Fruit fly (Drosophila melanogaster): ENCODE measurements around the gene Osi18.

The Osi18 gene

DNA sequence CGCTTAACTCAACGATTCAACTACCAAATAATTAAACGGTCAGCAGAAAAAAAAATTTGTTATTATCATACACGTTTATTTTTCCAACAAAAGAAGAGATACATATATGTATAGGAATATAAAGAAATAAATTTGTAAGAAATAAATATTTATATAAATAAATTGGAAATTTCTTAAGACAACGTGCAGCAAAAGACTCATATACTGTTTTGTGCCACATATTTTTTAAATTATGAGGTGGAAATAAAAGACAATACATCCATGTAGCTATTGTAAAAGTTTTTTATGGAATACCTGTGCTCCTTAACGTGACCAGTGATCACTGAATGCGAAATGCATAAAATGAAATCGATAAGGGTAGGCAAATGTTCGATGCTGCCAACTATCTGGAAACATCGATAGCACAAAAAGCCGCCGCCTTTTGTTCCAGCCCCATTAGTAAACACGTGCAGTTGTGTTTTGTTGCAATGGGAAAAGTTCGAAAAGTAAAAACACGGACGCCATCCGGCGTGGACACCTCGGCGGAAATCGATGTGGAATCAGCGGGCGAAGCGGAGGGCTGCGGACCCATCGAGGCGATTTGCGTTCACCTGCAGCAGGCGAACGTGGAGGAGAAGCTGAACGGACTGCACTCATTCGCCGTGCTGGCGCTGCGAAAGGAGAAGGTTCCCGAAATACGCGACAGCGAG, 38.6 kb downstream of the Osi18 start, which contains the start of gene CG10286:
Gene CG10286 (plus strand): TSS at position 416 of the 689 bp plus-strand sequence.
- no peak for TF ChIP-seq noc (tag; optimal IDR thresholded peaks at IDR 0.05)

DNA sequence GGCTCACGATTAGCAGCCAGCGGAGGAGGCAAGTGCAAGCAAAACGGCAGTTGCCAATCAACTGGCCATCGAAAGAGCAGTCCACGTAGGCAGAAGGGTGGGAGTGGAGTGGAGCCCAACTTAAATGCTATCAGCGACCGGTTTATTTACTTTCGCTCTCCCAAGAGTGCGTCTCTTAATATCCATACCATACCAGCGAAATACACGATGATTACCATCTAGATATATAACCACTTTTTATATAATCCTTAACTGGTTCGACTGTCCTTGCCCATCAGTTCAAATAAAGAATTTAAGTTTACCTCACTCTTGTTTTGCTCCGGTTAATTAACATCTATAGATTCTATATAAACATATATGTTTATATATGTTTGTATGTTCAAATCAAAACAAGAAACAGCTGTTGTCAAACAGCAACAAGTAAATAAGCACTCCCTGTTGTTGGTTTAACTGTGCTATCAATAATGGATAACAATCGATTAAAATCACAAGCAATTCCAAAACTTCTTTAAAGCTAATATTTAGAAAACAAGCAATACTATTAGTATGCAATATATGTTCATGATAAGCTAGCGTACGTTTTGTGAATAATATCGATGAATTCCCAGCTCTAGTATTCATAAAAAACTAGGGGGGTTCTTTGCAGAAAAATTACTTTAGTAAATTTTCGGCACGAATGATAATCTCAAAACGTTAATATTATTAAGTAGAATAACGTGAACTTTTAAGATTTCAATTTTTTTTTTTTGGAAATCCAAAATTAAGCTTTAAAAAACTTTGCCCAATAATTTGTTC, 43.7 kb downstream of the Osi18 start:
- peak; percentile 21 for TF ChIP-seq noc (tag; optimal IDR thresholded peaks at IDR 0.05)

DNA sequence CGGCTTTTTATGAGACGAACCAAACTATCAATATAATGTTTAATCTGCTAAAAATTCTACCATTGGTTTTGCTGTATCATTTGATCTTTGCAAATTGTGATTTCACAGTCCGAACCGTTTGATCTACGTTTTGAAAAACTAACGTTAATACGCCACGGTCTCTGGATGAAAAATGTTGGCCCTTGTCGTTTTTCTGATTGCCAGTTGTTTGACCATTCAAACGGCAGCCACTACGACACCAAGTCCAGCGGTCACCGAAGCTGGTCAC, 44.2 kb downstream of the Osi18 start, which contains the start of gene CG42564:
Gene CG42564 (plus strand): TSS at position 169 of the 268 bp plus-strand sequence.
- no peak for TF ChIP-seq noc (tag; optimal IDR thresholded peaks at IDR 0.05)

DNA sequence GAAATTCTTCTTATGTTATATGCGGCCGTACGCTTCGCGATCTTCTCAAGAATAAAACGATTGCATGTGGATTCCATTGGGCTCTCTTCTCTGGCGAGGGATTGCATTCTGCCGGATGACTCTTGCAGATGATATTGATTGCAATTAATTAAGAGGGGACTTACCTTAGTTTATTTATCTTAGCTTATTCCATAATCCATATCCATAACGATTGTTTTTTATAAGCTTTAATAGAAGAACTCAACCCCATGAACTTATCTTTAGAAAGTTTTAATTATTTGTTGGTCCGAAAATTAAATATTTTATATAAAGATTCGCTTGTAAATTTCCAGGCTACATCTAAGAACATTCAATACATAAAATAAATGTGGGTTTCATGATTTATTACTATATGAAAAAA, 45.9 kb downstream of the Osi18 start, which contains the start of gene CRAT:
Gene CRAT (minus strand): TSS at position 101 of the 400 bp plus-strand sequence.
- TF ChIP-seq noc (tag; optimal IDR thresholded peaks at IDR 0.05): no peak

DNA sequence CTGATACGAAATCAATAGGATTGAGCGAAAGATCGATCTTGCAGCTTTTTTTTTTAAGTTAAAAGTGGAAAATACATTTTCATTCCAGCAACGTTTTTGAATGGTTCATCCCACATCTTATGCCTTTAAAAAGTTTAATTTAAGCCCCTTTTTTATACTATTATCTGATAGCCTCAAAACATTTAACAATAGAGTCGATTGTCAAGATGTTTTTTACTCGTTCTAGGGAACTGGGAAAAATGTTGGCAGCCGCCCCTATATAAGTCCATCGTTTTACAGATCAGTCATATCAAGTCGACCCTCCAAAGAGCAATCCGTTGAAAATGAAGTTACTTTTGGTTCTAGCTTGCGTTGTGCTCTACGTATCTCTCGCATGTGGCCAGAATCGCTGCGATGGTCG, 47.4 kb downstream of the Osi18 start, which contains the start of gene CG42537:
Gene CG42537 (plus strand): TSS at position 301 of the 400 bp plus-strand sequence.
- TF ChIP-seq noc (tag; optimal IDR thresholded peaks at IDR 0.05): no peak

dm6 chr3R:6380129-6380528, 50.1 kb downstream of the Osi18 start, which contains the start of the genes CG1024 and TfIIFalpha:
CG1024 (minus strand) TSS chr3R:6380328.
TfIIFalpha (plus strand) TSS chr3R:6380467.
- TF ChIP-seq noc (tag; optimal IDR thresholded peaks at IDR 0.05): no peak
